Fruit fly (Drosophila melanogaster) whole organism, embryonic: Measurements from ENCODE around the gene CG15916.

ENCODE experiments used
- Ada2b ChIP-seq: fragments of 200-800 bp; sonication (Bioruptor generic); IDR thresholded peaks from 2 replicates; pipeline ENCODE4 v1.3.6; 2022; ENCODE audit warnings: missing biosample characterization, missing genetic modification characterization
- Atf-2 ChIP-seq: fragments of 200-800 bp; sonication (Bioruptor generic); optimal IDR thresholded peaks from 2 replicates; lab custom pipeline; 2016; ENCODE audit warnings: missing biosample characterization, missing genetic modification characterization
- Atf6 ChIP-seq: fragments of 200-800 bp; sonication (Bioruptor generic); IDR thresholded peaks from 2 replicates; pipeline ENCODE4 v1.3.6; 2022; ENCODE audit warnings: missing biosample characterization, missing genetic modification characterization
- CG10147 ChIP-seq: fragments of 200-800 bp; sonication (Bioruptor generic); optimal IDR thresholded peaks from 2 replicates; lab custom pipeline; 2019; ENCODE audit warnings: missing biosample characterization, mild to moderate bottlenecking, missing genetic modification characterization, moderate library complexity
- CG11696 ChIP-seq: fragments of 200-800 bp; sonication (Bioruptor generic); IDR thresholded peaks from 2 replicates; pipeline ENCODE4 v1.3.6; 2022; ENCODE audit warnings: missing biosample characterization, missing genetic modification characterization
- CG1233 ChIP-seq: fragments of 200-800 bp; sonication (Bioruptor generic); optimal IDR thresholded peaks from 4 replicates; lab custom pipeline; 2018; ENCODE audit warnings: missing biosample characterization, mild to moderate bottlenecking, missing genetic modification characterization
- CG12391 ChIP-seq: fragments of 200-800 bp; sonication (Bioruptor generic); optimal IDR thresholded peaks from 3 replicates; lab custom pipeline; 2018; ENCODE audit warnings: missing biosample characterization, mild to moderate bottlenecking, missing genetic modification characterization, moderate library complexity
- CG12942 ChIP-seq: fragments of 200-800 bp; sonication (Bioruptor generic); optimal IDR thresholded peaks from 3 replicates; lab custom pipeline; 2016; ENCODE audit warnings: missing biosample characterization, missing genetic modification characterization
- CG14710 ChIP-seq: fragments of 200-800 bp; sonication (Bioruptor generic); optimal IDR thresholded peaks from 3 replicates; lab custom pipeline; 2019; ENCODE audit warnings: missing biosample characterization, mild to moderate bottlenecking, missing genetic modification characterization, moderate library complexity
- CG18764 ChIP-seq: fragments of 200-800 bp; sonication (Bioruptor generic); optimal IDR thresholded peaks from 3 replicates; lab custom pipeline; 2016; ENCODE audit warnings: missing biosample characterization, missing genetic modification characterization
- CG32772 ChIP-seq: fragments of 200-800 bp; sonication (Bioruptor generic); IDR thresholded peaks from 2 replicates; pipeline ENCODE4 v1.3.6; 2022; ENCODE audit warnings: missing biosample characterization, missing genetic modification characterization
- CG43689 ChIP-seq: fragments of 200-800 bp; sonication (Bioruptor generic); IDR thresholded peaks from 2 replicates; pipeline ENCODE4 v1.3.6; 2022; ENCODE audit warnings: missing biosample characterization, missing genetic modification characterization
- CG4730 ChIP-seq: fragments of 200-800 bp; sonication (Bioruptor generic); IDR thresholded peaks from 2 replicates; pipeline ENCODE4 v1.3.6; 2022; ENCODE audit warnings: missing biosample characterization, missing genetic modification characterization
- CG6272 ChIP-seq: fragments of 200-800 bp; sonication (Bioruptor generic); IDR thresholded peaks from 2 replicates; pipeline ENCODE4 v1.3.6; 2022; ENCODE audit warnings: missing biosample characterization, missing genetic modification characterization
- CG6813 ChIP-seq: fragments of 200-800 bp; sonication (Bioruptor generic); optimal IDR thresholded peaks from 2 replicates; lab custom pipeline; 2017; ENCODE audit warnings: missing biosample characterization, missing genetic modification characterization, mild to moderate bottlenecking, moderate library complexity, missing genetic modification reagents
- CrebB ChIP-seq: fragments of 200-800 bp; sonication (Bioruptor generic); optimal IDR thresholded peaks from 3 replicates; lab custom pipeline; 2018; ENCODE audit warnings: missing biosample characterization, mild to moderate bottlenecking, missing genetic modification characterization
- Drgx ChIP-seq: fragments of 200-800 bp; sonication (Bioruptor generic); IDR thresholded peaks from 2 replicates; pipeline ENCODE4 v1.3.6; 2022; ENCODE audit warnings: missing biosample characterization, missing genetic modification characterization
- Fer1 ChIP-seq: fragments of 200-800 bp; sonication (Bioruptor generic); optimal IDR thresholded peaks from 2 replicates; lab custom pipeline; 2017; ENCODE audit warnings: missing biosample characterization, mild to moderate bottlenecking, missing genetic modification characterization
- Lim3 ChIP-seq: fragments of 200-800 bp; sonication (Bioruptor generic); IDR thresholded peaks from 2 replicates; pipeline ENCODE4 v1.3.6; 2022; ENCODE audit warnings: missing biosample characterization, missing genetic modification characterization
- Meics ChIP-seq: fragments of 200-800 bp; sonication (Bioruptor generic); optimal IDR thresholded peaks from 2 replicates; lab custom pipeline; 2017; ENCODE audit warnings: missing biosample characterization, mild to moderate bottlenecking, missing genetic modification characterization
- NC2α ChIP-seq: fragments of 200-800 bp; sonication (Bioruptor generic); optimal IDR thresholded peaks from 2 replicates; lab custom pipeline; 2016; ENCODE audit warnings: missing biosample characterization, missing genetic modification characterization
- NC2β ChIP-seq: fragments of 200-800 bp; sonication (Bioruptor generic); optimal IDR thresholded peaks from 2 replicates; lab custom pipeline; 2016; ENCODE audit warnings: missing biosample characterization, missing genetic modification characterization
- Neu2 ChIP-seq: fragments of 200-800 bp; sonication (Bioruptor generic); optimal IDR thresholded peaks from 3 replicates; lab custom pipeline; 2016; ENCODE audit warnings: missing biosample characterization, missing genetic modification characterization, borderline replicate concordance
- Oaz ChIP-seq: fragments of 200-800 bp; sonication (Bioruptor generic); IDR thresholded peaks from 2 replicates; pipeline ENCODE4 v1.3.6; 2022; ENCODE audit warnings: missing biosample characterization, missing genetic modification characterization
- Ptx1 ChIP-seq: fragments of 200-800 bp; sonication (Bioruptor generic); IDR thresholded peaks from 2 replicates; pipeline ENCODE4 v1.3.6; 2022; ENCODE audit warnings: missing biosample characterization, missing genetic modification characterization
- Scr ChIP-seq: fragments of 200-800 bp; sonication (Bioruptor generic); IDR thresholded peaks from 2 replicates; pipeline ENCODE4 v1.3.6; 2022; ENCODE audit warnings: missing biosample characterization, missing genetic modification characterization; ENCODE audit not compliant: partially characterized antibody
- ab ChIP-seq: fragments of 200-800 bp; sonication (Bioruptor generic); optimal IDR thresholded peaks from 2 replicates; lab custom pipeline; 2016; ENCODE audit warnings: missing biosample characterization, missing genetic modification characterization
- al ChIP-seq: fragments of 200-800 bp; sonication (Bioruptor generic); IDR thresholded peaks from 2 replicates; pipeline ENCODE4 v1.3.6; 2022; ENCODE audit warnings: missing biosample characterization, missing genetic modification characterization
- ato ChIP-seq: fragments of 200-800 bp; sonication (Bioruptor generic); IDR thresholded peaks from 2 replicates; pipeline ENCODE4 v1.3.6; 2022; ENCODE audit warnings: missing biosample characterization, missing genetic modification characterization; ENCODE audit not compliant: partially characterized antibody
- az2 ChIP-seq: fragments of 200-800 bp; sonication (Bioruptor generic); optimal IDR thresholded peaks from 3 replicates; lab custom pipeline; 2016; ENCODE audit warnings: missing biosample characterization, missing genetic modification characterization
- bcd ChIP-seq: fragments of 200-800 bp; sonication (Bioruptor generic); optimal IDR thresholded peaks from 2 replicates; lab custom pipeline; 2017; ENCODE audit warnings: missing biosample characterization, mild to moderate bottlenecking, missing genetic modification characterization
- br ChIP-seq: fragments of >200 bp; optimal IDR thresholded peaks from 2 replicates; lab custom pipeline; 2017
- chn ChIP-seq: fragments of 200-800 bp; sonication (Bioruptor generic); optimal IDR thresholded peaks from 2 replicates; lab custom pipeline; 2016; ENCODE audit warnings: missing biosample characterization, missing genetic modification characterization
- dm ChIP-seq: fragments of 200-800 bp; sonication (Bioruptor generic); optimal IDR thresholded peaks from 3 replicates; lab custom pipeline; 2016; ENCODE audit warnings: missing biosample characterization, missing genetic modification characterization
- esg ChIP-seq: fragments of 200-800 bp; sonication (Bioruptor generic); conservative IDR thresholded peaks from 2 replicates; pipeline ENCODE4 v1.3.6; 2022; ENCODE audit warnings: missing biosample characterization, missing genetic modification characterization
- ind ChIP-seq: fragments of 200-800 bp; sonication (Bioruptor generic); optimal IDR thresholded peaks from 3 replicates; lab custom pipeline; 2016; ENCODE audit warnings: missing biosample characterization, missing genetic modification characterization
- insv ChIP-seq, 2 experiments: fragments of 200-800 bp; sonication (Bioruptor generic); optimal IDR thresholded peaks; 3 replicates each; lab custom pipeline; 2016 to 2018; ENCODE audit warnings: missing biosample characterization in 2 of 2, missing genetic modification characterization in 2 of 2
- ken ChIP-seq: fragments of 200-800 bp; sonication (Bioruptor generic); IDR thresholded peaks from 3 replicates; pipeline ENCODE4 v1.3.6; 2022; ENCODE audit warnings: missing biosample characterization, missing genetic modification characterization
- maf-S ChIP-seq: fragments of 200-800 bp; sonication (Bioruptor generic); optimal IDR thresholded peaks from 2 replicates; lab custom pipeline; 2016; ENCODE audit warnings: missing biosample characterization, missing genetic modification characterization
- pnt ChIP-seq: fragments of 200-800 bp; sonication (Bioruptor generic); optimal IDR thresholded peaks from 3 replicates; lab custom pipeline; 2016; ENCODE audit warnings: missing biosample characterization, missing genetic modification characterization
- run ChIP-seq: fragments of 200-800 bp; sonication (Bioruptor generic); optimal IDR thresholded peaks from 3 replicates; lab custom pipeline; 2018; ENCODE audit warnings: missing biosample characterization, mild to moderate bottlenecking, missing genetic modification characterization
- salm ChIP-seq: fragments of 200-800 bp; sonication (Bioruptor generic); optimal IDR thresholded peaks from 2 replicates; lab custom pipeline; 2018; ENCODE audit warnings: missing biosample characterization, mild to moderate bottlenecking, missing genetic modification characterization
- sens ChIP-seq: fragments of 200-800 bp; sonication (Bioruptor generic); peaks from one replicate; lab custom pipeline; 2016; ENCODE audit warnings: missing biosample characterization, missing genetic modification characterization
- seq ChIP-seq: fragments of 200-800 bp; sonication (Bioruptor generic); IDR thresholded peaks from 2 replicates; pipeline ENCODE4 v1.3.6; 2022; ENCODE audit warnings: missing biosample characterization, missing genetic modification characterization
- shn ChIP-seq: fragments of 200-800 bp; sonication (Bioruptor generic); optimal IDR thresholded peaks from 3 replicates; lab custom pipeline; 2016; ENCODE audit warnings: missing biosample characterization, missing genetic modification characterization
- toy ChIP-seq: fragments of 200-800 bp; sonication (Bioruptor generic); IDR thresholded peaks from 2 replicates; pipeline ENCODE4 v1.3.6; 2022; ENCODE audit warnings: missing biosample characterization, missing genetic modification characterization
- usp ChIP-seq: fragments of >200 bp; optimal IDR thresholded peaks from 2 replicates; lab custom pipeline; 2017; ENCODE audit warnings: missing biosample characterization, missing genetic modification characterization
- vfl ChIP-seq: fragments of 200-800 bp; sonication (Bioruptor generic); optimal IDR thresholded peaks from 2 replicates; lab custom pipeline; 2016; ENCODE audit warnings: missing biosample characterization, missing genetic modification characterization
- yki ChIP-seq: fragments of >200 bp; optimal IDR thresholded peaks from 3 replicates; lab custom pipeline; 2018
- z ChIP-seq: fragments of 200-800 bp; sonication (Bioruptor generic); IDR thresholded peaks from 3 replicates; pipeline ENCODE4 v1.3.6; 2022; ENCODE audit warnings: missing biosample characterization, missing genetic modification characterization
- zen ChIP-seq: fragments of 200-800 bp; sonication (Bioruptor generic); optimal IDR thresholded peaks from 3 replicates; lab custom pipeline; 2018; ENCODE audit warnings: missing biosample characterization, mild to moderate bottlenecking, missing genetic modification characterization, moderate library complexity
- zf30C ChIP-seq: fragments of 200-800 bp; sonication (Bioruptor generic); optimal IDR thresholded peaks from 3 replicates; lab custom pipeline; 2018; ENCODE audit warnings: missing biosample characterization, mild to moderate bottlenecking, missing genetic modification characterization

The CG15916 gene

DNA sequence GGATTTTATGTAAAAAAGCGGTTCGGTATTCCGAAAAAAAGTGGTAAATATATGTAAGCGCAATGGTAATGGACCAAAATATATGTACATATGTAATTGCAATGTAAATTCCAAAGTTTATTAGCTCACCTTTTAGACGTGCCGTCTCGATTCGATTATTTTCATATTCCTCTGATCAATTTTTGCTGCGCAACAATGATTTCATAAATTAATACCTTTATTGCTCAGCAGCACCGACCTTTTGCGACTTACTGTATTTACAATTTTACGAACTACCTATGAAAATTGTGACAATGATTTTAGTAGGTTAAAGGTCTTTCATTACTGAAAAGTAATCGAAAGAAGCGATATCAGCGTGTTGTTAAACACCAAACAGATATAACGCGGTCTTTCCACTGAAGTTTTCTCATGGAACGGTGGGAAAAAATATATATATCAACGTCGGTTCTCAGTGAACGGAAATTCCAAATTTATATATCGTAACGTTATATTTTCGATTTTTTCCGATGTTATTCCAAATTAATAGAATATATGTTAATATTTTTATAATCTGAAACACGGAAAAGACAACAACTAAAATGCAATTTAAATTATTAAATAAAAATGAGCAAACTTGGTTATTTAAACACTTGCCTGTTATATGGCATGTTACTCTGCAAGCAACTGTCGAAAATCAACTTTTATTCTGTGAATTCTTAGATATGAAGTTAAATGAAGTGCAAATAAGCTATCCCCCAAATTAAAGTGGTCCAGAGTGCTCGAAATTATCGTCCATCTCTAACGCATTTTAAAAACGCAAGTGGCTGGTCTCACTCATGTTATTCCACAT is at the start of gene CG15916, which contains the start of gene MSBP (continued):
- TF ChIP-seq Ptx1 (GFP tag; lab: Robert Waterston, UW) (peak; percentile 27; the same call in 1 of the 2 replicates), bcd (GFP tag; lab: Kevin White, UChicago) (peak; percentile 39), dm (GFP tag; lab: Kevin White, UChicago) (no peak), vfl (GFP tag; lab: Kevin White, UChicago) (no peak), maf-S (GFP tag; lab: Kevin White, UChicago) (no peak), CrebB (tag; lab: Kevin White, UChicago) (no peak), Lim3 (no peak), Neu2 (GFP tag; lab: Kevin White, UChicago) (no peak), CG32772 (GFP tag; lab: Robert Waterston, UW) (no peak), al (GFP tag; lab: Robert Waterston, UW) (no peak), seq (GFP tag; lab: Robert Waterston, UW) (no peak), salm (tag; lab: Kevin White, UChicago) (no peak), ken (GFP tag; lab: Robert Waterston, UW) (no peak), CG6272 (no peak), shn (GFP tag; lab: Kevin White, UChicago) (no peak), Atf6 (GFP tag; lab: Robert Waterston, UW) (no peak), ato (GFP tag; lab: Robert Waterston, UW) (no peak), CG43689 (GFP tag; lab: Robert Waterston, UW) (no peak), Oaz (no peak), z (GFP tag; lab: Robert Waterston, UW) (no peak), NC2α (GFP tag; lab: Kevin White, UChicago) (no peak), CG12942 (GFP tag; lab: Kevin White, UChicago) (no peak), pnt (GFP tag; lab: Kevin White, UChicago) (no peak), yki (lab: Kevin White, UChicago) (no peak), Ada2b (GFP tag; lab: Robert Waterston, UW) (no peak), CG11696 (no peak), zf30C (GFP tag; lab: Kevin White, UChicago) (no peak), Atf-2 (GFP tag; lab: Kevin White, UChicago) (no peak), Drgx (GFP tag; lab: Robert Waterston, UW) (no peak), CG14710 (tag; lab: Kevin White, UChicago) (peak; percentile 66), ab (GFP tag; lab: Kevin White, UChicago) (no peak), zen (tag; lab: Kevin White, UChicago) (peak; percentile 9), CG12391 (peak; percentile 59), run (tag; lab: Kevin White, UChicago) (no peak), CG6813 (GFP tag; lab: Kevin White, UChicago) (no peak), CG10147 (no peak), Scr (GFP tag; lab: Robert Waterston, UW) (peak; percentile 30; the same call in 1 of the 2 replicates), CG4730 (GFP tag; lab: Robert Waterston, UW) (no peak), insv (GFP tag; optimal IDR thresholded peaks at IDR 0.05; lab: Kevin White, UChicago) (no peak), usp (GFP tag; lab: Kevin White, UChicago) (no peak), az2 (peak; percentile 9), CG1233 (GFP tag; lab: Kevin White, UChicago) (peak; percentile 31), toy (GFP tag; lab: Robert Waterston, UW) (no peak), NC2β (GFP tag; lab: Kevin White, UChicago) (no peak), ind (GFP tag; lab: Kevin White, UChicago) (peak; percentile 38), esg (GFP tag; lab: Robert Waterston, UW) (peak; percentile 33; the same call in 1 of the 2 replicates), sens (no peak), chn (no peak), CG18764 (GFP tag; lab: Kevin White, UChicago) (no peak), br (lab: Kevin White, UChicago) (no peak), Fer1 (GFP tag; lab: Kevin White, UChicago) (no peak), Meics (GFP tag; lab: Kevin White, UChicago) (peak; percentile 45)
